Worm (Caenorhabditis elegans) whole organism, L2 larva: ENCODE measurements around the gene grl-29.

Source experiments
- C34F6.9 ChIP-seq: fragments of 150-350 bp; optimal IDR thresholded peaks from 2 replicates; lab custom pipeline; 2014; ENCODE audit warnings: missing biosample characterization, missing genetic modification characterization
- F13H6.1 ChIP-seq: sonication (generic microtip); optimal IDR thresholded peaks from 2 replicates; lab custom pipeline; 2016; ENCODE audit warnings: missing genetic modification characterization, missing compliant biosample characterization
- R02D3.7 ChIP-seq: fragments of 150-350 bp; optimal IDR thresholded peaks from 2 replicates; lab custom pipeline; 2014; ENCODE audit warnings: missing biosample characterization, missing genetic modification characterization
- Y55F3AM.14 ChIP-seq: fragments of 200-800 bp; sonication (Bioruptor generic); optimal IDR thresholded peaks from 2 replicates; lab custom pipeline; 2018; ENCODE audit warnings: mild to moderate bottlenecking, missing genetic modification characterization, missing compliant biosample characterization
- ZK546.5 ChIP-seq: sonication (generic microtip); optimal IDR thresholded peaks from 2 replicates; lab custom pipeline; 2017; ENCODE audit warnings: missing biosample characterization, missing genetic modification characterization
- alr-1 ChIP-seq: fragments of 150-350 bp; optimal IDR thresholded peaks from 2 replicates; lab custom pipeline; 2014; ENCODE audit warnings: missing biosample characterization, missing genetic modification characterization
- aly-2 ChIP-seq: fragments of 150-350 bp; optimal IDR thresholded peaks from 2 replicates; lab custom pipeline; 2014; ENCODE audit warnings: missing biosample characterization, missing genetic modification characterization
- ama-1 ChIP-seq: fragments of 150-350 bp; optimal IDR thresholded peaks from 2 replicates; lab custom pipeline; 2018; ENCODE audit warnings: inconsistent platforms
- blmp-1 ChIP-seq: sonication (generic microtip); optimal IDR thresholded peaks from 2 replicates; lab custom pipeline; 2017; ENCODE audit warnings: missing genetic modification characterization, mild to moderate bottlenecking, missing compliant biosample characterization, antibody characterized with exemption, moderate library complexity; ENCODE audit not compliant: insufficient read depth
- ceh-16 ChIP-seq: fragments of 150-350 bp; optimal IDR thresholded peaks from 2 replicates; lab custom pipeline; 2014; ENCODE audit warnings: missing biosample characterization, missing genetic modification characterization
- ceh-82 ChIP-seq: fragments of 150-350 bp; optimal IDR thresholded peaks from 2 replicates; lab custom pipeline; 2014; ENCODE audit warnings: missing biosample characterization, missing genetic modification characterization
- crh-2 ChIP-seq: sonication (generic microtip); optimal IDR thresholded peaks from 2 replicates; lab custom pipeline; 2017; ENCODE audit warnings: missing biosample characterization, missing genetic modification characterization
- dmd-4 ChIP-seq: sonication (generic microtip); optimal IDR thresholded peaks from 2 replicates; lab custom pipeline; 2017; ENCODE audit warnings: missing biosample characterization, missing genetic modification characterization
- egl-27 ChIP-seq: sonication (generic microtip); optimal IDR thresholded peaks from 3 replicates; lab custom pipeline; 2017; ENCODE audit warnings: missing biosample characterization, missing genetic modification reagents, missing genetic modification characterization
- elt-1 ChIP-seq: fragments of 150-350 bp; optimal IDR thresholded peaks from 2 replicates; lab custom pipeline; 2014; ENCODE audit warnings: missing biosample characterization, missing genetic modification characterization
- elt-3 ChIP-seq: sonication (generic microtip); optimal IDR thresholded peaks from 2 replicates; lab custom pipeline; 2017; ENCODE audit warnings: missing biosample characterization, missing genetic modification characterization
- fos-1 ChIP-seq: fragments of 150-350 bp; optimal IDR thresholded peaks from 2 replicates; lab custom pipeline; 2014; ENCODE audit warnings: missing biosample characterization, missing genetic modification characterization
- gmeb-1 ChIP-seq: fragments of 150-350 bp; optimal IDR thresholded peaks from 2 replicates; lab custom pipeline; 2014; ENCODE audit warnings: missing biosample characterization, missing genetic modification characterization
- lin-11 ChIP-seq: fragments of 150-350 bp; sonication (generic microtip); optimal IDR thresholded peaks from 2 replicates; lab custom pipeline; 2014; ENCODE audit warnings: missing biosample characterization, missing genetic modification characterization, inconsistent platforms, mixed read lengths
- lin-13 ChIP-seq: fragments of 150-350 bp; optimal IDR thresholded peaks from 2 replicates; lab custom pipeline; 2014; ENCODE audit warnings: missing biosample characterization, missing genetic modification reagents, missing genetic modification characterization
- lin-39 ChIP-seq: fragments of 150-350 bp; optimal IDR thresholded peaks from 2 replicates; lab custom pipeline; 2014; ENCODE audit warnings: missing biosample characterization, missing genetic modification reagents, missing genetic modification characterization
- lsy-2 ChIP-seq, 2 experiments: fragments of 150-350 bp in 1 of 2; sonication (generic microtip) in 1 of 2; optimal IDR thresholded peaks; 2 replicates each; lab custom pipeline; 2014 to 2017; ENCODE audit warnings: missing biosample characterization in 2 of 2, missing genetic modification characterization in 2 of 2
- mab-5 ChIP-seq: fragments of 150-350 bp; optimal IDR thresholded peaks from 2 replicates; lab custom pipeline; 2014; ENCODE audit warnings: missing biosample characterization, missing genetic modification characterization
- mbf-1 ChIP-seq: sonication (generic microtip); optimal IDR thresholded peaks from 2 replicates; lab custom pipeline; 2017; ENCODE audit warnings: missing biosample characterization, missing genetic modification characterization
- mdl-1 ChIP-seq, 2 experiments: fragments of 150-350 bp in 1 of 2; sonication (generic microtip) in 1 of 2; optimal IDR thresholded peaks; 2 replicates each; lab custom pipeline; 2017; ENCODE audit warnings: missing biosample characterization in 2 of 2, missing genetic modification characterization in 2 of 2
- nhr-10 ChIP-seq: sonication (generic microtip); optimal IDR thresholded peaks from 2 replicates; lab custom pipeline; 2017; ENCODE audit warnings: missing biosample characterization, missing genetic modification characterization
- nhr-11 ChIP-seq: fragments of 150-350 bp; optimal IDR thresholded peaks from 2 replicates; lab custom pipeline; 2014; ENCODE audit warnings: missing biosample characterization, missing genetic modification characterization
- nhr-12 ChIP-seq: fragments of 150-350 bp; optimal IDR thresholded peaks from 2 replicates; lab custom pipeline; 2014; ENCODE audit warnings: missing biosample characterization, missing genetic modification characterization
- nhr-129 ChIP-seq: fragments of 150-350 bp; optimal IDR thresholded peaks from 2 replicates; lab custom pipeline; 2014; ENCODE audit warnings: missing biosample characterization, missing genetic modification characterization
- nhr-21 ChIP-seq: fragments of 150-350 bp; optimal IDR thresholded peaks from 2 replicates; lab custom pipeline; 2014; ENCODE audit warnings: missing biosample characterization, missing genetic modification characterization
- nhr-23 ChIP-seq: fragments of 150-350 bp; optimal IDR thresholded peaks from 2 replicates; lab custom pipeline; 2014; ENCODE audit warnings: missing biosample characterization, missing genetic modification reagents, missing genetic modification characterization
- nhr-237 ChIP-seq: fragments of 150-350 bp; optimal IDR thresholded peaks from 2 replicates; lab custom pipeline; 2014; ENCODE audit warnings: missing biosample characterization, missing genetic modification characterization
- nhr-25 ChIP-seq: fragments of 150-350 bp; sonication (generic microtip); optimal IDR thresholded peaks from 3 replicates; lab custom pipeline; 2014; ENCODE audit warnings: missing biosample characterization, missing genetic modification characterization
- nhr-6 ChIP-seq: fragments of 150-350 bp; optimal IDR thresholded peaks from 2 replicates; lab custom pipeline; 2014; ENCODE audit warnings: missing biosample characterization, missing genetic modification characterization
- nhr-77 ChIP-seq: fragments of 150-350 bp; optimal IDR thresholded peaks from 2 replicates; lab custom pipeline; 2014; ENCODE audit warnings: missing biosample characterization, missing genetic modification characterization
- peb-1 ChIP-seq: fragments of 150-350 bp; optimal IDR thresholded peaks from 2 replicates; lab custom pipeline; 2014; ENCODE audit warnings: missing biosample characterization, missing genetic modification characterization
- sem-4 ChIP-seq: fragments of 150-350 bp; optimal IDR thresholded peaks from 2 replicates; lab custom pipeline; 2014; ENCODE audit warnings: missing biosample characterization, missing genetic modification reagents, missing genetic modification characterization
- skn-1 ChIP-seq: sonication (generic microtip); optimal IDR thresholded peaks from 2 replicates; lab custom pipeline; 2017; ENCODE audit warnings: missing biosample characterization, missing genetic modification characterization
- sma-3 ChIP-seq: sonication (generic microtip); optimal IDR thresholded peaks from 2 replicates; lab custom pipeline; 2016; ENCODE audit warnings: missing genetic modification reagents, missing genetic modification characterization, missing compliant biosample characterization
- sma-9 ChIP-seq, 2 experiments: fragments of 150-350 bp in 1 of 2; sonication (generic microtip) in 1 of 2; optimal IDR thresholded peaks; 2 replicates each; lab custom pipeline; 2014 to 2016; ENCODE audit warnings: missing genetic modification characterization in 2 of 2, mild to moderate bottlenecking in 1 of 2, missing biosample characterization in 1 of 2, missing compliant biosample characterization in 1 of 2, missing genetic modification reagents in 1 of 2, moderate library complexity in 1 of 2
- snpc-4 ChIP-seq: fragments of 150-350 bp; optimal IDR thresholded peaks from 2 replicates; lab custom pipeline; 2014; ENCODE audit warnings: missing biosample characterization, missing genetic modification characterization
- unc-39 ChIP-seq: fragments of 150-350 bp; optimal IDR thresholded peaks from 2 replicates; lab custom pipeline; 2014; ENCODE audit warnings: missing biosample characterization, missing genetic modification characterization
- unc-55 ChIP-seq: fragments of 150-350 bp; sonication (generic microtip); optimal IDR thresholded peaks from 3 replicates; lab custom pipeline; 2014; ENCODE audit warnings: missing biosample characterization, missing genetic modification reagents, missing genetic modification characterization
- unc-62 ChIP-seq: fragments of 150-350 bp; optimal IDR thresholded peaks from 2 replicates; lab custom pipeline; 2014; ENCODE audit warnings: missing biosample characterization, missing genetic modification reagents, missing genetic modification characterization
- zag-1 ChIP-seq: fragments of 150-350 bp; optimal IDR thresholded peaks from 2 replicates; lab custom pipeline; 2014; ENCODE audit warnings: missing biosample characterization, missing genetic modification characterization
- ztf-1 ChIP-seq: fragments of 200-800 bp; sonication (Bioruptor generic); conservative IDR thresholded peaks from 2 replicates; pipeline ENCODE4 v1.3.6; 2022; ENCODE audit warnings: missing genetic modification characterization, missing compliant biosample characterization
- ztf-11 ChIP-seq: sonication (generic microtip); optimal IDR thresholded peaks from 2 replicates; lab custom pipeline; 2017; ENCODE audit warnings: missing biosample characterization, missing genetic modification characterization
- ztf-4 ChIP-seq: fragments of 150-350 bp; optimal IDR thresholded peaks from 2 replicates; lab custom pipeline; 2014; ENCODE audit warnings: missing biosample characterization, missing genetic modification characterization

grl-29 gene

DNA sequence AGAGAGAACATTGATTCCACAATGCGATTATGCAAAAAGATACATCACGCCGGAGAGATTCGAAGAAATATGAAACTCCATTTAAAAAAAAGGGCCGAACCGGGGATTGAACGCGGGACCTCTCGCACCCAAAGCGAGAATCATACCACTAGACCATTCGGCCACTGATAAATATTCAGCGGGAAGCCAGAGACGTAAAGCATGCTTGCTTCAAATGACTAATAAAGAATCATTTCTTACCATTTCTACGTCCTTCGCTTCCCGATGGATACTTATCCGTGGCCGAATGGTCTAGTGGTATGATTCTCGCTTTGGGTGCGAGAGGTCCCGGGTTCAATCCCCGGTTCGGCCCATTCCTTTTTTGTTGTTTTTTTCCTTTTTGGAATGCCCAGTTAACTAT is 33.2 kb upstream of the grl-29 start:
- TF ChIP-seq lin-11 = no peak
- TF ChIP-seq gmeb-1 (tag; lab: Kevin White, UChicago) = no peak
- no peak for TF ChIP-seq sma-3 (GFP tag; lab: Kevin White, UChicago)
- no peak for TF ChIP-seq ztf-11 (tag; lab: Kevin White, UChicago)
- no peak for TF ChIP-seq zag-1
- no peak for TF ChIP-seq sem-4
- TF ChIP-seq ama-1 = no peak
- no peak for TF ChIP-seq nhr-129 (tag; lab: Kevin White, UChicago)
- no peak for TF ChIP-seq sma-9 (GFP tag; optimal IDR thresholded peaks at IDR 0.05; lab: Kevin White, UChicago)
- no peak for TF ChIP-seq sma-9 (tag; optimal IDR thresholded peaks at IDR 0.05; lab: Kevin White, UChicago)
- TF ChIP-seq mdl-1 (tag; optimal IDR thresholded peaks at IDR 0.05; lab: Kevin White, UChicago) = no peak
- no peak for TF ChIP-seq lsy-2 (tag; optimal IDR thresholded peaks at IDR 0.05; lab: Kevin White, UChicago)
- TF ChIP-seq lin-13 (GFP tag; lab: Kevin White, UChicago) = no peak
- no peak for TF ChIP-seq lin-39 (tag; lab: Kevin White, UChicago)
- TF ChIP-seq blmp-1 (tag; lab: Kevin White, UChicago) = no peak
- TF ChIP-seq fos-1 (tag; lab: Kevin White, UChicago) = no peak
- TF ChIP-seq ZK546.5 (tag; lab: Kevin White, UChicago) = no peak
- TF ChIP-seq ceh-82 (tag; lab: Kevin White, UChicago) = no peak
- TF ChIP-seq, all 48 proteins: peak for 0

- no peak for TF ChIP-seq blmp-1 (tag; lab: Kevin White, UChicago)
- TF ChIP-seq sma-3 (GFP tag; lab: Kevin White, UChicago) = peak; percentile 28
- no peak for TF ChIP-seq skn-1 (tag; lab: Kevin White, UChicago)
- TF ChIP-seq unc-39 (tag; lab: Kevin White, UChicago) = no peak
- TF ChIP-seq unc-62 (GFP tag; lab: Kevin White, UChicago) = no peak
- no peak for TF ChIP-seq Y55F3AM.14 (GFP tag; lab: Kevin White, UChicago)
- peak; percentile 40 for TF ChIP-seq gmeb-1 (tag; lab: Kevin White, UChicago)
- no peak for TF ChIP-seq mab-5 (tag; lab: Kevin White, UChicago)
- TF ChIP-seq F13H6.1 = peak; percentile 28
- peak; percentile 21 for TF ChIP-seq crh-2
- TF ChIP-seq mbf-1 (tag; lab: Kevin White, UChicago) = no peak
- peak; percentile 18 for TF ChIP-seq lin-13 (GFP tag; lab: Kevin White, UChicago)
- TF ChIP-seq ztf-4 (tag; lab: Kevin White, UChicago) = no peak
- no peak for TF ChIP-seq ztf-11 (tag; lab: Kevin White, UChicago)
- no peak for TF ChIP-seq fos-1 (tag; lab: Kevin White, UChicago)
- peak; percentile 44 for TF ChIP-seq unc-55 (GFP tag; lab: Kevin White, UChicago)
- no peak for TF ChIP-seq nhr-10 (tag; lab: Kevin White, UChicago)
- TF ChIP-seq nhr-11 = no peak
- TF ChIP-seq zag-1 = no peak
- TF ChIP-seq C34F6.9 = no peak
- no peak for TF ChIP-seq ceh-82 (tag; lab: Kevin White, UChicago)
- no peak for TF ChIP-seq egl-27 (tag; lab: Kevin White, UChicago)
- TF ChIP-seq mdl-1 (tag; optimal IDR thresholded peaks at IDR 0.05; lab: Kevin White, UChicago) = no peak
- TF ChIP-seq ztf-1 (GFP tag; lab: Robert Waterston, UW) = no peak
- TF ChIP-seq lin-39 (tag; lab: Kevin White, UChicago) = no peak
- no peak for TF ChIP-seq R02D3.7 (tag; lab: Kevin White, UChicago)
- TF ChIP-seq alr-1 (tag; lab: Kevin White, UChicago) = no peak
- no peak for TF ChIP-seq ama-1
- TF ChIP-seq nhr-6 (tag; lab: Kevin White, UChicago) = no peak
- TF ChIP-seq lsy-2 (tag; optimal IDR thresholded peaks at IDR 0.05; lab: Kevin White, UChicago) = peak in 1 of 2 experiments; percentile 32
- no peak for TF ChIP-seq nhr-12 (tag; lab: Kevin White, UChicago)
- no peak for TF ChIP-seq aly-2 (tag; lab: Kevin White, UChicago)
- no peak for TF ChIP-seq nhr-77 (tag; lab: Kevin White, UChicago)
- no peak for TF ChIP-seq ZK546.5 (tag; lab: Kevin White, UChicago)
- no peak for TF ChIP-seq sem-4
- TF ChIP-seq snpc-4 (tag; lab: Kevin White, UChicago) = no peak
- no peak for TF ChIP-seq nhr-25 (tag; lab: Kevin White, UChicago)
- peak; percentile 37 for TF ChIP-seq lin-11
- TF ChIP-seq nhr-23 (tag; lab: Kevin White, UChicago) = no peak
- TF ChIP-seq sma-9 (GFP tag; optimal IDR thresholded peaks at IDR 0.05; lab: Kevin White, UChicago) = peak; percentile 32
- no peak for TF ChIP-seq sma-9 (tag; optimal IDR thresholded peaks at IDR 0.05; lab: Kevin White, UChicago)
- no peak for TF ChIP-seq elt-1 (tag; lab: Kevin White, UChicago)
- TF ChIP-seq peb-1 (tag; lab: Kevin White, UChicago) = no peak
- TF ChIP-seq elt-3 (tag; lab: Kevin White, UChicago) = no peak
- no peak for TF ChIP-seq nhr-129 (tag; lab: Kevin White, UChicago)
- TF ChIP-seq dmd-4 (tag; lab: Kevin White, UChicago) = no peak
- TF ChIP-seq nhr-237 (tag; lab: Kevin White, UChicago) = no peak
- no peak for TF ChIP-seq nhr-21 (tag; lab: Kevin White, UChicago)
- no peak for TF ChIP-seq ceh-16
Measured at ce11 chrV:3587633-3588032, 32.6 kb upstream of the grl-29 start.
